Worm (Caenorhabditis elegans): ENCODE measurements around the gene R02D5.6.

The R02D5.6 gene

DNA sequence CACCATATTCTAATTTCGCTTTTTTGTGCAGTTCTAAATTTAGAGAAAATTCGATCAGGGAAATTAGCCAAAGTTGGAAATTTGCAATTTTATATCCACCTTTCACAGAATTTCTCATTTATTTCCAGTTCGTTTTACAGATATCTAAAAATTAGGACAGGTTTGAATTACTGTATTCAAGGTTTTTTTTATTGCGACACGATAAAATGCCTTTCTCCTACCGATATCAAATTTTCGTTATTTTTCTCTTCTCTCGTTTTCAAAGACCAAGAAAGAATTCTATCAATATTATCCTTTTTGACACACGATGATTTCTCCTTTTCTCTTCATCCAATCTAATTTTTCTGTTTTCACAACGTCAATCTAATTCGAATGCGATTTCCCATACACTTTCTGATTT, 28.7 kb upstream of the R02D5.6 start, which contains the start of gene C53A5.13:
TSS of gene C53A5.13 (plus strand) at position 301 of the 400 bp plus-strand sequence.
- TF ChIP-seq blmp-1 (tag; optimal IDR thresholded peaks at IDR 0.05; ENCODE audit: insufficient read depth) (no peak), unc-62 (GFP tag; optimal IDR thresholded peaks at IDR 0.05) (no peak), snpc-4 (tag; optimal IDR thresholded peaks at IDR 0.05) (no peak), mbf-1 (tag; optimal IDR thresholded peaks at IDR 0.05) (no peak), nhr-12 (tag; optimal IDR thresholded peaks at IDR 0.05) (no peak), lin-13 (GFP tag; optimal IDR thresholded peaks at IDR 0.05) (no peak), skn-1 (tag; optimal IDR thresholded peaks at IDR 0.05) (no peak), dmd-4 (tag; optimal IDR thresholded peaks at IDR 0.05) (no peak), nhr-11 (tag; optimal IDR thresholded peaks at IDR 0.05) (no peak), ztf-4 (tag; optimal IDR thresholded peaks at IDR 0.05) (no peak), nhr-23 (tag; optimal IDR thresholded peaks at IDR 0.05) (no peak), nhr-6 (tag; optimal IDR thresholded peaks at IDR 0.05) (no peak), nhr-237 (tag; optimal IDR thresholded peaks at IDR 0.05) (no peak)

DNA sequence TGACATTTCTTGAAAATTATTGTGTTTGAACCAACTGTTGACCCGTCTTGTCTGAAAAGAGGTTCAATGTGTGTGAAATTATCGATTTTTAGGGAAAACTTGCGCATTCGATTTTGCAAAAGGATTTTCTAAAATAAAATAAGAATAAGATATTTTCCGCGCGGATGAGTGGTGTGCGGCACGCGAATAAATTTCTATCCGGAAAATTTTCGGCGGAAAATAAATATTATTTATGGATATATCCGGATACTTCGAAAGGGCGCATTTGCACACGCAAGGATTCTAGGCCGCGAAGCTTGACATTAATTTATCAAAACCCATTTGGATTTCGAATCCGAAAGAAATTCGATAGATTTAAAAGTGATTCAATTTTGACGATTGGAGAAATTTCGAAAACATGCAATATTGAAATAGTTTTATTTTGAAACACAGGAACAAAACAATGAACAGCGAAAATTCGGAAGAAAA, 27.9 kb upstream of the R02D5.6 start, which contains the start of gene rike-1:
TSS of gene rike-1 (minus strand) at position 51 of the 468 bp plus-strand sequence.
- peak; percentile 2 for TF ChIP-seq nhr-25 (tag; optimal IDR thresholded peaks at IDR 0.05)
- peak; percentile 66 for TF ChIP-seq C34F6.9 (tag; optimal IDR thresholded peaks at IDR 0.05)
- TF ChIP-seq lsy-2 (tag; optimal IDR thresholded peaks at IDR 0.05), result peak in 1 of 2 experiments; percentile 50
- TF ChIP-seq lin-39 (tag; optimal IDR thresholded peaks at IDR 0.05), result no peak
- TF ChIP-seq nhr-237 (tag; optimal IDR thresholded peaks at IDR 0.05), result no peak

DNA sequence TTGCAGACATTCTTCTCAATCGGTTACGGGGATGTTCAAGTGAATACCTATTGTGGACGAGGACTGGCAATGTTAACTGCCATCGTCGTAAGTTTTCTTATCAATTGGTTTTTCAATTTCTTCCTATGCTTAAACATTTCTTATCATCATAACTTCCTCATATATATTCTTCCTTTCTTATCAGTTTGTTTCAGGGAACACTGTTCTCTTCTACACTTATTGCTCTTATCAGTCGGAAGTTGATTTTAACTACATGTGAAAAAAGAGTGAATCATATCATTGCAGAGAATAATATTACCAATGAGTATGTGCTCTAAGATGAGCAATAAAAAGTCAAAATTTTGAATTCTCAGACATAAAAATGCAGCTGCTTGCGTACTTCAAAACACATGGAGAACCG, 24.2 kb upstream of the R02D5.6 start:
- TF ChIP-seq F13H6.1 (tag; optimal IDR thresholded peaks at IDR 0.05) (no peak), fos-1 (tag; optimal IDR thresholded peaks at IDR 0.05) (peak; percentile 96)

DNA sequence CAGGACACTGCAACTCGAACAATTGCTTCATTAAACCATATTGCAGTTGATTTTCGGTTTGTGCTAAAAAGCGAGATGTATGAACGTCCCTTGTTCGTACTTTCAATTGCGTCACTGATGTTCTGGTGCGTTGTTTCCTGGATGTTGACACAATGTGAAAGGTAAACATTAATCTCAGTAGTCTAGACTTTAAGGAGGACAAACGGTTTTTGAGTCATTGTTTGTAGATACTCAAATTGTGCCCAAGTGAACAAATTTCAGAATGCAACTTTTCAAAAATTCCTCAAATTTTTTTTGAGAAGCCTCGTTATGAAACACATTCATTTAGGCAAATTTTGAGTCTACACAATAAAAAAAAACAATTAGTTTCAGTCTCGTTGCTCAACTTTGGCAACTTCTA, 23.0 kb upstream of the R02D5.6 start:
- TF ChIP-seq fos-1 (tag; optimal IDR thresholded peaks at IDR 0.05) (no peak), lsy-2 (tag; optimal IDR thresholded peaks at IDR 0.05) (no peak), unc-62 (GFP tag; optimal IDR thresholded peaks at IDR 0.05) (no peak), ceh-16 (tag; optimal IDR thresholded peaks at IDR 0.05) (no peak), lin-13 (GFP tag; optimal IDR thresholded peaks at IDR 0.05) (no peak), nhr-237 (tag; optimal IDR thresholded peaks at IDR 0.05) (no peak), aly-2 (tag; optimal IDR thresholded peaks at IDR 0.05) (no peak), egl-27 (tag; optimal IDR thresholded peaks at IDR 0.05) (no peak), dmd-4 (tag; optimal IDR thresholded peaks at IDR 0.05) (no peak), peb-1 (tag; optimal IDR thresholded peaks at IDR 0.05) (no peak), ztf-4 (tag; optimal IDR thresholded peaks at IDR 0.05) (no peak), nhr-12 (tag; optimal IDR thresholded peaks at IDR 0.05) (no peak), mbf-1 (tag; optimal IDR thresholded peaks at IDR 0.05) (no peak), skn-1 (tag; optimal IDR thresholded peaks at IDR 0.05) (no peak), C34F6.9 (tag; optimal IDR thresholded peaks at IDR 0.05) (no peak), lin-11 (tag; optimal IDR thresholded peaks at IDR 0.05) (no peak), blmp-1 (tag; optimal IDR thresholded peaks at IDR 0.05; ENCODE audit: insufficient read depth) (no peak), elt-1 (tag; optimal IDR thresholded peaks at IDR 0.05) (no peak), ceh-82 (tag; optimal IDR thresholded peaks at IDR 0.05) (no peak), R02D3.7 (tag; optimal IDR thresholded peaks at IDR 0.05) (no peak)

DNA sequence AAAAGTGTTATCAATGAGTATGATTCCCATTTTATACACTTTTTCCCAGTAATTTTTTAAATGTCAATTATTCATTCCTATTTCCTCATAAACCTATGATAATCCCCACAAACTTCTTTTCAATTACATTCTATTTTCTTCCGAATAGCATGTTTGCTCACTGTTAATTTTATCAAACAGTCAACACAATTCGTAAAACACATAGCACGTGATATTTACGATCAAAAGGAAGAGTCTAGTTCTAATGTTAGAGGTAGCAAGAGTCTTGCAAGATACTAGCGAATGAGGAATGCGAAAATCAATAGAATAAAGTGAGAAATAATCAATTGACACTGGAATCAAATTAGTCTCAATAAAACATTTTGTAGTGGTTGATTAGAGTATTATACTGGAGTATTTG, 21.4 kb upstream of the R02D5.6 start:
- TF ChIP-seq ama-1 (optimal IDR thresholded peaks at IDR 0.05) (no peak), unc-55 (GFP tag; optimal IDR thresholded peaks at IDR 0.05) (no peak)

DNA sequence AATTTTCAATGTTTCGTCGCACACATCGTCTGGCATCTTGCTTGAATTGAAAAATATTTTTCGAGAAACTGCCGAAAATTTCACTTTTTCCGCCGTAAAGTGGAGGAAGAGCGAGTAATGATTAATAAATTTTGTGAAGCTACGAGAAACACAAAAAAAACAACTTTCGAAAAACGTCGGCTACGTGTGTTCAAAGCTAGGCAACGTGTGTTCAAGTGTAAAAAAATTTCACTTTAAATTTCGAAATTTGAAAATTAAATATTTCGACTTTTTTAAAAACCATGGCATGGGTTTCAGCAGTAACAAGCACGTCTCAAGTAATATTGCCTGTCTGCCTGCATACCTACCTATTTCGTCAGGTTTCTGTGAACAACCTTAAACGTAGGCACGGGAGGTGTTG, 18.4 kb upstream of the R02D5.6 start, which contains the start of gene tag-191:
TSS of gene tag-191 (minus strand) at position 101 of the 400 bp plus-strand sequence.
- TF ChIP-seq blmp-1 (tag; optimal IDR thresholded peaks at IDR 0.05; ENCODE audit: insufficient read depth), result no peak
- no peak for TF ChIP-seq nhr-129 (tag; optimal IDR thresholded peaks at IDR 0.05)
- TF ChIP-seq nhr-23 (tag; optimal IDR thresholded peaks at IDR 0.05), result no peak

DNA sequence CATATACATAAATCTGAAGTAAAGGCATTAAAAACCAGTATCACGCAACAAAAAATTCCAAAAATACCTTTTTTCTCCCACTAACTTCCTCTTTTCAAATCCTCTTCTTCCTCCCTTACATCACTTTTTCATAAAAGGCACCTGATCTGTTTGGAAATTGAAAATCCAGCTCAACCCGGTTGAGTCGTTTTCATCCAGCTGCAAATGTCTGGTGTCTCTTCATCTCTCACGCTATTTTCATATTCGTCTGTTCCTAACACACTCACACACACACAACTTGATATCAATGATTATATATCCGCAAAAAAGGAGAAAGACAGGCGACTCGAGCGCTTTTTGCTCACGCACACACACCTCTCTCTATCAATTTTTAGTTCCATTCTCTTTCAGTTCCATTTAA, 14.5 kb upstream of the R02D5.6 start:
- no peak for TF ChIP-seq F13H6.1 (tag; optimal IDR thresholded peaks at IDR 0.05)
- TF ChIP-seq lsy-2 (tag; optimal IDR thresholded peaks at IDR 0.05), result no peak
- TF ChIP-seq nhr-11 (tag; optimal IDR thresholded peaks at IDR 0.05), result no peak
- TF ChIP-seq nhr-10 (tag; optimal IDR thresholded peaks at IDR 0.05), result no peak
- no peak for TF ChIP-seq skn-1 (tag; optimal IDR thresholded peaks at IDR 0.05)
- no peak for TF ChIP-seq Y55F3AM.14 (GFP tag; optimal IDR thresholded peaks at IDR 0.05)
- no peak for TF ChIP-seq unc-62 (GFP tag; optimal IDR thresholded peaks at IDR 0.05)
- no peak for TF ChIP-seq dmd-4 (tag; optimal IDR thresholded peaks at IDR 0.05)
- no peak for TF ChIP-seq nhr-25 (tag; optimal IDR thresholded peaks at IDR 0.05)
- no peak for TF ChIP-seq elt-1 (tag; optimal IDR thresholded peaks at IDR 0.05)
- TF ChIP-seq mbf-1 (tag; optimal IDR thresholded peaks at IDR 0.05), result no peak
- TF ChIP-seq aly-2 (tag; optimal IDR thresholded peaks at IDR 0.05), result no peak

Data from whole organism, L2 larva.